ENCODE assay signal across 4 worm cellular contexts in genomic region chrX:14173850-14174249, ce11.
TF ChIP-seq lines count a peak whose summit lies in the region.

Gene idhb-1 (minus strand): TSS chrX:14174063.

TF ChIP-seq in whole organism, L2 larva, 48 proteins besides CTCF, POLR2A, EP300 and RAD21 (continues in another document):
- TF ChIP-seq R02D3.7 (tag; optimal IDR thresholded peaks at IDR 0.05; lab: Kevin White, UChicago) (no peak), dmd-4 (tag; optimal IDR thresholded peaks at IDR 0.05; lab: Kevin White, UChicago) (no peak), F13H6.1 (tag; optimal IDR thresholded peaks at IDR 0.05; lab: Kevin White, UChicago) (peak; percentile 79), peb-1 (tag; optimal IDR thresholded peaks at IDR 0.05; lab: Kevin White, UChicago) (no peak), lsy-2 (tag; optimal IDR thresholded peaks at IDR 0.05; lab: Kevin White, UChicago) (peak; percentile 67 to 78), nhr-25 (tag; optimal IDR thresholded peaks at IDR 0.05; lab: Kevin White, UChicago) (peak; percentile 76), Y55F3AM.14 (GFP tag; optimal IDR thresholded peaks at IDR 0.05; lab: Kevin White, UChicago) (no peak), mdl-1 (tag; optimal IDR thresholded peaks at IDR 0.05; lab: Kevin White, UChicago) (peak in 1 of 2 experiments; percentile 22), lin-11 (tag; optimal IDR thresholded peaks at IDR 0.05; lab: Kevin White, UChicago) (peak; percentile 53), lin-13 (GFP tag; optimal IDR thresholded peaks at IDR 0.05; lab: Kevin White, UChicago) (peak; percentile 71), unc-39 (tag; optimal IDR thresholded peaks at IDR 0.05; lab: Kevin White, UChicago) (no peak), nhr-11 (tag; optimal IDR thresholded peaks at IDR 0.05; lab: Kevin White, UChicago) (no peak), ama-1 (optimal IDR thresholded peaks at IDR 0.05; lab: Kevin White, UChicago) (no peak), ceh-82 (tag; optimal IDR thresholded peaks at IDR 0.05; lab: Kevin White, UChicago) (no peak), nhr-6 (tag; optimal IDR thresholded peaks at IDR 0.05; lab: Kevin White, UChicago) (peak; percentile 43), elt-1 (tag; optimal IDR thresholded peaks at IDR 0.05; lab: Kevin White, UChicago) (no peak), C34F6.9 (tag; optimal IDR thresholded peaks at IDR 0.05; lab: Kevin White, UChicago) (peak; percentile 62), crh-2 (tag; optimal IDR thresholded peaks at IDR 0.05; lab: Kevin White, UChicago) (peak; percentile 73), aly-2 (tag; optimal IDR thresholded peaks at IDR 0.05; lab: Kevin White, UChicago) (no peak), gmeb-1 (tag; optimal IDR thresholded peaks at IDR 0.05; lab: Kevin White, UChicago) (peak; percentile 74), snpc-4 (tag; optimal IDR thresholded peaks at IDR 0.05; lab: Kevin White, UChicago) (peak; percentile 23), nhr-23 (tag; optimal IDR thresholded peaks at IDR 0.05; lab: Kevin White, UChicago) (no peak), zag-1 (tag; optimal IDR thresholded peaks at IDR 0.05; lab: Kevin White, UChicago) (peak; percentile 31), nhr-12 (tag; optimal IDR thresholded peaks at IDR 0.05; lab: Kevin White, UChicago) (no peak)

TF ChIP-seq in whole organism, L4 larva, 104 proteins besides CTCF, POLR2A, EP300 and RAD21 (continues in another document):
- no peak for TF ChIP-seq zfp-3 (GFP tag; conservative IDR thresholded peaks at IDR 0.05; lab: Robert Waterston, UW)
- no peak for TF ChIP-seq F26F4.8 (GFP tag; conservative IDR thresholded peaks at IDR 0.05; lab: Robert Waterston, UW)
- peak in 1 of 2 experiments; percentile 85 for TF ChIP-seq unc-62 (GFP tag; optimal IDR thresholded peaks at IDR 0.05 in 1 of 2; lab: Kevin White, UChicago)
- no peak for TF ChIP-seq unc-62 (tag; optimal IDR thresholded peaks at IDR 0.05; lab: Kevin White, UChicago)
- no peak for TF ChIP-seq daf-8 (GFP tag; IDR thresholded peaks at IDR 0.05; lab: Robert Waterston, UW)
- no peak for TF ChIP-seq ceh-20 (GFP tag; IDR thresholded peaks at IDR 0.05; lab: Robert Waterston, UW)
- TF ChIP-seq lsy-2 (tag; optimal IDR thresholded peaks at IDR 0.05; lab: Kevin White, UChicago): peak in 1 of 2 experiments; percentile 80
- peak; percentile 42; the same call in 1 of the 2 replicates for TF ChIP-seq T26A8.4 (GFP tag; IDR thresholded peaks at IDR 0.05; lab: Robert Waterston, UW)
- TF ChIP-seq mdl-1 (tag; optimal IDR thresholded peaks at IDR 0.05; lab: Kevin White, UChicago): peak in 1 of 2 experiments; percentile 61
- no peak for TF ChIP-seq ces-1 (GFP tag; optimal IDR thresholded peaks at IDR 0.05; lab: Kevin White, UChicago)
- TF ChIP-seq Y5F2A.4 (GFP tag; optimal IDR thresholded peaks at IDR 0.05; lab: Kevin White, UChicago): no peak
- TF ChIP-seq ceh-82 (tag; optimal IDR thresholded peaks at IDR 0.05; lab: Kevin White, UChicago): no peak
- no peak for TF ChIP-seq saeg-2 (GFP tag; IDR thresholded peaks at IDR 0.05; lab: Robert Waterston, UW)
- no peak for TF ChIP-seq tag-97 (GFP tag; IDR thresholded peaks at IDR 0.05; lab: Robert Waterston, UW)
- TF ChIP-seq daf-16 (GFP tag; optimal IDR thresholded peaks at IDR 0.05; lab: Kevin White, UChicago): peak in 1 of 2 experiments; percentile 88
- TF ChIP-seq daf-16 (tag; optimal IDR thresholded peaks at IDR 0.05; lab: Kevin White, UChicago): peak; percentile 72
- no peak for TF ChIP-seq dmd-6 (GFP tag; IDR thresholded peaks at IDR 0.05; lab: Robert Waterston, UW)
- TF ChIP-seq Y75B8A.6 (GFP tag; IDR thresholded peaks at IDR 0.05; lab: Robert Waterston, UW): no peak
- TF ChIP-seq hlh-11 (tag; optimal IDR thresholded peaks at IDR 0.05; lab: Kevin White, UChicago): peak; percentile 84
- no peak for TF ChIP-seq nhr-10 (tag; optimal IDR thresholded peaks at IDR 0.05; lab: Kevin White, UChicago)
- TF ChIP-seq F44E2.7 (GFP tag; IDR thresholded peaks at IDR 0.05; lab: Robert Waterston, UW): no peak
- TF ChIP-seq spr-3 (GFP tag; optimal IDR thresholded peaks at IDR 0.05; lab: Kevin White, UChicago): peak; percentile 20
- no peak for TF ChIP-seq gei-8 (GFP tag; optimal IDR thresholded peaks at IDR 0.05; lab: Kevin White, UChicago)
- no peak for TF ChIP-seq ZK546.5 (tag; optimal IDR thresholded peaks at IDR 0.05; lab: Kevin White, UChicago)

TF ChIP-seq in whole organism, late embryonic, 69 proteins besides CTCF, POLR2A, EP300 and RAD21:
- TF ChIP-seq mec-3 (tag; optimal IDR thresholded peaks at IDR 0.05; lab: Kevin White, UChicago; ENCODE audit: borderline replicate concordance): no peak
- TF ChIP-seq ceh-48 (tag; optimal IDR thresholded peaks at IDR 0.05; lab: Kevin White, UChicago): peak; percentile 83
- no peak for TF ChIP-seq elt-2 (tag; optimal IDR thresholded peaks at IDR 0.05; lab: Kevin White, UChicago)
- TF ChIP-seq ceh-18 (tag; optimal IDR thresholded peaks at IDR 0.05; lab: Kevin White, UChicago): peak; percentile 46
- TF ChIP-seq ceh-34 (tag; optimal IDR thresholded peaks at IDR 0.05; lab: Kevin White, UChicago): peak; percentile 39
- peak; percentile 54 for TF ChIP-seq sdc-2 (tag; optimal IDR thresholded peaks at IDR 0.05; lab: Kevin White, UChicago)
- peak; percentile 67 for TF ChIP-seq nfya-1 (tag; optimal IDR thresholded peaks at IDR 0.05; lab: Kevin White, UChicago)
- TF ChIP-seq unc-55 (GFP tag; optimal IDR thresholded peaks at IDR 0.05; lab: Kevin White, UChicago): no peak
- TF ChIP-seq dve-1 (tag; optimal IDR thresholded peaks at IDR 0.05; lab: Kevin White, UChicago): peak; percentile 39
- no peak for TF ChIP-seq dmd-4 (tag; optimal IDR thresholded peaks at IDR 0.05; lab: Kevin White, UChicago; ENCODE audit: borderline replicate concordance)
- TF ChIP-seq ceh-31 (tag; optimal IDR thresholded peaks at IDR 0.05; lab: Kevin White, UChicago): peak; percentile 50
- peak; percentile 54 for TF ChIP-seq tbx-2 (tag; optimal IDR thresholded peaks at IDR 0.05; lab: Kevin White, UChicago)
- no peak for TF ChIP-seq K02D7.2 (tag; optimal IDR thresholded peaks at IDR 0.05; lab: Kevin White, UChicago)
- peak; percentile 37 for TF ChIP-seq hlh-30 (tag; optimal IDR thresholded peaks at IDR 0.05; lab: Kevin White, UChicago; ENCODE audit: insufficient read depth)

TF ChIP-seq in whole organism, mixed stage, embryonic, 35 proteins besides CTCF, POLR2A, EP300 and RAD21:
- TF ChIP-seq mab-5 (tag; optimal IDR thresholded peaks at IDR 0.05; lab: Kevin White, UChicago) (no peak), hlh-1 (tag; optimal IDR thresholded peaks at IDR 0.05; lab: Kevin White, UChicago) (peak; percentile 89), zip-8 (tag; optimal IDR thresholded peaks at IDR 0.05; lab: Kevin White, UChicago) (no peak), nhr-237 (tag; optimal IDR thresholded peaks at IDR 0.05; lab: Kevin White, UChicago) (no peak), flh-1 (GFP tag; optimal IDR thresholded peaks at IDR 0.05; lab: Kevin White, UChicago) (no peak), ztf-11 (tag; optimal IDR thresholded peaks at IDR 0.05; lab: Kevin White, UChicago) (no peak), pha-4 (tag; optimal IDR thresholded peaks at IDR 0.05; lab: Kevin White, UChicago) (peak; percentile 31), mep-1 (tag; optimal IDR thresholded peaks at IDR 0.05; lab: Kevin White, UChicago) (peak; percentile 24), ceh-83 (GFP tag; optimal IDR thresholded peaks at IDR 0.05; lab: Kevin White, UChicago) (no peak), nhr-76 (tag; optimal IDR thresholded peaks at IDR 0.05; lab: Kevin White, UChicago) (no peak), unc-39 (tag; optimal IDR thresholded peaks at IDR 0.05; lab: Kevin White, UChicago) (no peak), lin-32 (GFP tag; optimal IDR thresholded peaks at IDR 0.05; lab: Kevin White, UChicago) (no peak), elt-1 (tag; optimal IDR thresholded peaks at IDR 0.05; lab: Kevin White, UChicago; ENCODE audit: borderline replicate concordance, insufficient read depth) (no peak), lin-13 (tag; optimal IDR thresholded peaks at IDR 0.05; lab: Kevin White, UChicago) (peak; percentile 83), nhr-2 (tag; optimal IDR thresholded peaks at IDR 0.05; lab: Kevin White, UChicago) (no peak), M03D4.4 (tag; optimal IDR thresholded peaks at IDR 0.05; lab: Kevin White, UChicago) (no peak), drap-1 (GFP tag; optimal IDR thresholded peaks at IDR 0.05; lab: Kevin White, UChicago) (no peak), nhr-12 (tag; optimal IDR thresholded peaks at IDR 0.05; lab: Kevin White, UChicago) (no peak), mls-2 (tag; optimal IDR thresholded peaks at IDR 0.05; lab: Kevin White, UChicago) (peak; percentile 11), lsy-2 (tag; optimal IDR thresholded peaks at IDR 0.05; lab: Kevin White, UChicago) (peak; percentile 51), ham-2 (GFP tag; optimal IDR thresholded peaks at IDR 0.05; lab: Kevin White, UChicago) (no peak), tbx-8 (GFP tag; optimal IDR thresholded peaks at IDR 0.05; lab: Kevin White, UChicago) (no peak), cnd-1 (tag; optimal IDR thresholded peaks at IDR 0.05; lab: Kevin White, UChicago) (peak; percentile 9), elt-3 (tag; optimal IDR thresholded peaks at IDR 0.05; lab: Kevin White, UChicago) (no peak), nhr-28 (tag; optimal IDR thresholded peaks at IDR 0.05; lab: Kevin White, UChicago) (no peak)
